Worm (Caenorhabditis elegans): ENCODE data around the gene daf-22.

daf-22 gene

DNA sequence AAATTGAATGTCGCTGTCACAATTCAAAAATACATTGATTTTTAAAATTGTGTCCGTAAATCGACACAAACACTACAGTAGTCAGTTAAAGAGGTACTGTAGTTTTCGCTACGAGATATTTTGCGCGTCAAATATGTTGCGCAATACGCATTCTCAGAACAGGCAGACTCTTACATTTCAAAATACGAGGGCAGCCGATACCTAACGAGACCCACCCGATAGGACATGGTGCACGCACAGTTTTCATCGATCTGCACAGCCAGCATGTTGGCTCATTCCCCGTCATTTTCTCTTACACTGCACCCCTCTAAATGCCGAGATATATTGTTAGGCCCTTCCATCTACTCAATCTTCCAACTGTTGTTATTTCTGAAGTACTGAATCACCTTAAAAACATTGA, 36.8 kb upstream of the daf-22 start, which contains the start of gene F15A4.2:
Gene F15A4.2, plus strand, starts transcription at position 301 of the 400 bp plus-strand sequence.
- TF ChIP-seq nhr-28 (tag; optimal IDR thresholded peaks at IDR 0.05), result no peak
- no peak for TF ChIP-seq sox-4 (tag; optimal IDR thresholded peaks at IDR 0.05)
- TF ChIP-seq aly-2 (tag; optimal IDR thresholded peaks at IDR 0.05), result no peak
- no peak for TF ChIP-seq xbp-1 (tag; optimal IDR thresholded peaks at IDR 0.05)
- TF ChIP-seq nhr-11 (tag; optimal IDR thresholded peaks at IDR 0.05), result no peak
- TF ChIP-seq unc-86 (tag; optimal IDR thresholded peaks at IDR 0.05), result no peak
- TF ChIP-seq aha-1 (tag; optimal IDR thresholded peaks at IDR 0.05), result no peak
- no peak for TF ChIP-seq isw-1 (GFP tag; IDR thresholded peaks at IDR 0.05)
- TF ChIP-seq lir-3 (tag; optimal IDR thresholded peaks at IDR 0.05; ENCODE audit: poor library complexity), result no peak
- no peak for TF ChIP-seq nhr-76 (tag; optimal IDR thresholded peaks at IDR 0.05)
- TF ChIP-seq snu-23 (GFP tag; optimal IDR thresholded peaks at IDR 0.05), result no peak
- no peak for TF ChIP-seq ceh-88 (GFP tag; IDR thresholded peaks at IDR 0.05)
- TF ChIP-seq ztf-11 (tag; optimal IDR thresholded peaks at IDR 0.05), result no peak
- no peak for TF ChIP-seq mef-2 (tag; optimal IDR thresholded peaks at IDR 0.05)
- no peak for TF ChIP-seq efl-1 (optimal IDR thresholded peaks at IDR 0.05)
- no peak for TF ChIP-seq efl-1 (GFP tag; optimal IDR thresholded peaks at IDR 0.05 in 1 of 2)
- no peak for TF ChIP-seq lin-15B (tag; optimal IDR thresholded peaks at IDR 0.05)
- TF ChIP-seq C34B4.2 (tag; optimal IDR thresholded peaks at IDR 0.05), result no peak
- TF ChIP-seq tbx-2 (tag; optimal IDR thresholded peaks at IDR 0.05), result no peak

DNA sequence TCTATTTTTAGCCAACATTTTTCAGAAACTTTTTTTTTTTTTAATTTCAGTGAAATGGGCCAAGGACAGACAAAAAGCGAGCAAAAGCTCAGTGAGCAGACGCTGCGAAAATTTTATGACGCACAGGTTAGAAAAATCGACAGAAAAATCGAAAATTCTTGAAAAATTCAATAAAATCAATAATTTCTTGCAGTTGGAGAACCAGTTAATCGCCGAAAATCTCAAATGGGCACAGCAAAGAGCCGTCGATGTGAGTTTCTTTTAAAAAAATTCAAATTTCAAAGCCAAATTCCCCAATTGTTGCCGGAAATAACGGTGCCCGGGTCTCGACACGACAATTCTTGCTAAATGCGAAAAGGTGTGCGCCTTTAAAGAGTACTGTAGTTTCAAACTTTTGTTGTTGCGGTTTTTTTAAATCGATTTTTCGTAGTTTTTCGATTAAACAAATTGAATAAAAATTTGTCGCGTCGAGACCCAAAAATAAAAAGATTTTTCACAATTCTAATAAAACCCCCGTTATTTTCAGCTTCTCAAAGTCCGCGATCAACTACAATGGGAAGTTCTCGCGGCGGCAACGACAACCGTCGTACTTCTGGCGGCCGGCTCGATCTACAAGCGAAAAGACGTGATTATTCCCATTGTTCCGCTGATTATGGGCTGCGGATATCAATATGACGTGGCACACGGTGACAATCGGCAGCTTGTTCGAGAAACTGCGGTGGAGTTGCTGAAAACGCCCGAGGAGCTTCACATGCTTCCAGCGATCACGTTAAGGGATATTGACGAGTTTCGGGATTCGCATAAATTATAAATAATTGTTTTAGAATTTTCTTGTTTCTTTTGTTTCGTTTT, 35.3 kb upstream of the daf-22 start, which contains the start of gene tag-280:
Gene tag-280, plus strand, starts transcription at position 51 of the 852 bp plus-strand sequence.
- TF ChIP-seq aly-2 (tag; optimal IDR thresholded peaks at IDR 0.05), result no peak
- TF ChIP-seq efl-1 (optimal IDR thresholded peaks at IDR 0.05), result no peak
- TF ChIP-seq efl-1 (GFP tag; optimal IDR thresholded peaks at IDR 0.05 in 1 of 2), result peak in 1 of 2 experiments; percentile 59

DNA sequence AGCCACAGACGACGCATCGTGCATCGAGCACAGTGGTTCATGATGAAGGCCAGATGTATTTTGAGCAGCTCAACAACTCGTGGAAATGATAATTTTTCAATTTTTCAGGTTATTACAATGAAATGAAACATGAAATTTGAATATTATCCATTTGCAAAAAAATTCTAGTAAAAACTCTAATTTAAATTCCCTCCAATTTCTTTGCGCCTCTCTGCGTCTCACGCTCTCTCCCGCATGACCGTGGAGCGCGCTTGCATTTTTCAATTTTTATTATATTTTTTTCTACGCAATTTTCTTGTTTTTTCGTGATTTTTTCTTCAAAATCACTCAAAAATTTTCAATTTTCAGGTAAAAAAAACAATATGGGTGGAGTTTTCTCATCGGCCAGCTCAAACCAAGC, 33.9 kb upstream of the daf-22 start, which contains the start of gene tag-281:
Gene tag-281, plus strand, starts transcription at position 340 of the 400 bp plus-strand sequence.
- peak; percentile 48 for TF ChIP-seq fkh-10 (GFP tag; optimal IDR thresholded peaks at IDR 0.05)
- TF ChIP-seq ztf-4 (tag; optimal IDR thresholded peaks at IDR 0.05), result peak; percentile 16
- TF ChIP-seq nhr-84 (tag; optimal IDR thresholded peaks at IDR 0.05), result no peak
- peak; percentile 48 for TF ChIP-seq elt-2 (tag; optimal IDR thresholded peaks at IDR 0.05)
- peak; percentile 91 for TF ChIP-seq rnt-1 (tag; optimal IDR thresholded peaks at IDR 0.05)
- no peak for TF ChIP-seq tlp-1 (tag; optimal IDR thresholded peaks at IDR 0.05)
- TF ChIP-seq elt-3 (tag; optimal IDR thresholded peaks at IDR 0.05), result peak in 2 of 6 experiments; percentile 74 to 86
- TF ChIP-seq ztf-11 (tag; optimal IDR thresholded peaks at IDR 0.05), result peak in 1 of 2 experiments; percentile 28
- TF ChIP-seq alr-1 (tag; optimal IDR thresholded peaks at IDR 0.05; ENCODE audit: borderline replicate concordance), result no peak
- no peak for TF ChIP-seq nhr-76 (tag; optimal IDR thresholded peaks at IDR 0.05)
- peak; percentile 86 for TF ChIP-seq lin-13 (GFP tag; optimal IDR thresholded peaks at IDR 0.05)
- peak; percentile 91 for TF ChIP-seq snu-23 (GFP tag; optimal IDR thresholded peaks at IDR 0.05)
- TF ChIP-seq blmp-1 (tag; optimal IDR thresholded peaks at IDR 0.05), result peak; percentile 65
- TF ChIP-seq ceh-63 (GFP tag; optimal IDR thresholded peaks at IDR 0.05), result no peak
- peak; percentile 87 for TF ChIP-seq tbx-2 (tag; optimal IDR thresholded peaks at IDR 0.05)
- TF ChIP-seq ceh-8 (GFP tag; optimal IDR thresholded peaks at IDR 0.05), result peak; percentile 62
- TF ChIP-seq C16A3.4 (tag; optimal IDR thresholded peaks at IDR 0.05), result peak; percentile 69
- TF ChIP-seq lin-14 (GFP tag; optimal IDR thresholded peaks at IDR 0.05), result peak; percentile 89
- TF ChIP-seq ets-5 (GFP tag; IDR thresholded peaks at IDR 0.05), result no peak
- peak; percentile 91 to 93 for TF ChIP-seq lsy-2 (tag; optimal IDR thresholded peaks at IDR 0.05)
- TF ChIP-seq nhr-77 (tag; optimal IDR thresholded peaks at IDR 0.05), result peak; percentile 21
- peak; percentile 80 to 93 (median 89) for TF ChIP-seq ceh-82 (tag; optimal IDR thresholded peaks at IDR 0.05)
- TF ChIP-seq hlh-4 (tag; optimal IDR thresholded peaks at IDR 0.05), result no peak
- no peak for TF ChIP-seq fkh-4 (tag; optimal IDR thresholded peaks at IDR 0.05; ENCODE audit: borderline replicate concordance)
- peak; percentile 87 for TF ChIP-seq xbp-1 (tag; optimal IDR thresholded peaks at IDR 0.05)
- peak; percentile 84 for TF ChIP-seq skn-1 (tag; optimal IDR thresholded peaks at IDR 0.05)
- TF ChIP-seq snpc-4 (tag; optimal IDR thresholded peaks at IDR 0.05), result peak; percentile 85
- TF ChIP-seq egl-13 (tag; optimal IDR thresholded peaks at IDR 0.05), result peak; percentile 72
- no peak for TF ChIP-seq nhr-12 (tag; optimal IDR thresholded peaks at IDR 0.05)
- peak; percentile 78 for TF ChIP-seq fos-1 (tag; optimal IDR thresholded peaks at IDR 0.05)
- TF ChIP-seq jun-1 (tag; optimal IDR thresholded peaks at IDR 0.05), result peak; percentile 86
- TF ChIP-seq mef-2 (tag; optimal IDR thresholded peaks at IDR 0.05), result no peak
- TF ChIP-seq ces-1 (GFP tag; optimal IDR thresholded peaks at IDR 0.05), result no peak
- peak; percentile 72 for TF ChIP-seq F16B12.6 (tag; optimal IDR thresholded peaks at IDR 0.05)
- TF ChIP-seq nhr-237 (tag; optimal IDR thresholded peaks at IDR 0.05), result no peak

Data from whole organism, L1 larva.